Fruit fly (Drosophila melanogaster) whole organism, embryonic: ENCODE results near the gene unc79.

Source experiments
- Atf6 ChIP-seq: fragments of 200-800 bp; sonication (Bioruptor generic); IDR thresholded peaks from 2 replicates; pipeline ENCODE4 v1.3.6; 2022; ENCODE audit warnings: missing biosample characterization, missing genetic modification characterization
- Bgb ChIP-seq: fragments of 200-800 bp; sonication (Bioruptor generic); IDR thresholded peaks from 2 replicates; pipeline ENCODE4 v1.3.6; 2022; ENCODE audit warnings: missing biosample characterization, missing genetic modification characterization; ENCODE audit not compliant: partially characterized antibody
- CG10274 ChIP-seq: fragments of 200-800 bp; sonication (Bioruptor generic); optimal IDR thresholded peaks from 3 replicates; lab custom pipeline; 2017; ENCODE audit warnings: missing biosample characterization, mild to moderate bottlenecking, missing genetic modification characterization
- CG11247 ChIP-seq: fragments of 200-800 bp; sonication (Bioruptor generic); IDR thresholded peaks from 2 replicates; pipeline ENCODE4 v1.3.6; 2022; ENCODE audit warnings: missing biosample characterization, missing genetic modification characterization
- CG12236 ChIP-seq: fragments of 200-800 bp; sonication (Bioruptor generic); optimal IDR thresholded peaks from 2 replicates; lab custom pipeline; 2016; ENCODE audit warnings: missing biosample characterization, missing genetic modification characterization
- CG12299 ChIP-seq: fragments of 200-800 bp; sonication (Bioruptor generic); optimal IDR thresholded peaks from 2 replicates; lab custom pipeline; 2018; ENCODE audit warnings: missing biosample characterization, mild to moderate bottlenecking, missing genetic modification characterization
- CG12391 ChIP-seq: fragments of 200-800 bp; sonication (Bioruptor generic); optimal IDR thresholded peaks from 3 replicates; lab custom pipeline; 2018; ENCODE audit warnings: missing biosample characterization, mild to moderate bottlenecking, missing genetic modification characterization, moderate library complexity
- CG12659 ChIP-seq: fragments of 200-800 bp; sonication (Bioruptor generic); optimal IDR thresholded peaks from 3 replicates; lab custom pipeline; 2017; ENCODE audit warnings: mild to moderate bottlenecking, missing biosample characterization, missing genetic modification reagents, missing genetic modification characterization
- CG12769 ChIP-seq: fragments of 200-800 bp; sonication (Bioruptor generic); optimal IDR thresholded peaks from 2 replicates; lab custom pipeline; 2019; ENCODE audit warnings: missing biosample characterization, mild to moderate bottlenecking, missing genetic modification characterization, moderate library complexity
- CG13894 ChIP-seq: fragments of 200-800 bp; sonication (Bioruptor generic); optimal IDR thresholded peaks from 3 replicates; lab custom pipeline; 2018; ENCODE audit warnings: missing biosample characterization, mild to moderate bottlenecking, missing genetic modification characterization, moderate library complexity
- CG14965 ChIP-seq: fragments of 200-800 bp; sonication (Bioruptor generic); optimal IDR thresholded peaks from 2 replicates; lab custom pipeline; 2016; ENCODE audit warnings: missing biosample characterization, missing genetic modification characterization, borderline replicate concordance
- CG15269 ChIP-seq: fragments of 200-800 bp; sonication (Bioruptor generic); optimal IDR thresholded peaks from 2 replicates; lab custom pipeline; 2018; ENCODE audit warnings: missing biosample characterization, mild to moderate bottlenecking, missing genetic modification characterization, moderate library complexity
- CG16863 ChIP-seq: fragments of 200-800 bp; sonication (Bioruptor generic); optimal IDR thresholded peaks from 3 replicates; lab custom pipeline; 2016; ENCODE audit warnings: missing biosample characterization, missing genetic modification characterization
- CG17186 ChIP-seq: fragments of 200-800 bp; sonication (Bioruptor generic); optimal IDR thresholded peaks from 3 replicates; lab custom pipeline; 2017; ENCODE audit warnings: missing biosample characterization, missing genetic modification reagents, missing genetic modification characterization
- CG17802 ChIP-seq: fragments of 200-800 bp; sonication (Bioruptor generic); optimal IDR thresholded peaks from 2 replicates; lab custom pipeline; 2018; ENCODE audit warnings: missing biosample characterization, mild to moderate bottlenecking, missing genetic modification characterization, moderate library complexity
- CG18011 ChIP-seq: fragments of 200-800 bp; sonication (Bioruptor generic); optimal IDR thresholded peaks from 2 replicates; lab custom pipeline; 2017; ENCODE audit warnings: missing biosample characterization, missing genetic modification characterization, mild to moderate bottlenecking, moderate library complexity, missing genotype
- CG18764 ChIP-seq: fragments of 200-800 bp; sonication (Bioruptor generic); optimal IDR thresholded peaks from 3 replicates; lab custom pipeline; 2016; ENCODE audit warnings: missing biosample characterization, missing genetic modification characterization
- CG2678 ChIP-seq: fragments of 200-800 bp; sonication (Bioruptor generic); optimal IDR thresholded peaks from 3 replicates; lab custom pipeline; 2019; ENCODE audit warnings: missing biosample characterization, mild to moderate bottlenecking, missing genetic modification characterization, moderate library complexity
- CG2889 ChIP-seq: fragments of 200-800 bp; sonication (Bioruptor generic); IDR thresholded peaks from 3 replicates; pipeline ENCODE4 v1.3.6; 2022; ENCODE audit warnings: missing biosample characterization, missing genetic modification characterization
- CG30403 ChIP-seq: fragments of 200-800 bp; sonication (Bioruptor generic); optimal IDR thresholded peaks from 3 replicates; lab custom pipeline; 2016; ENCODE audit warnings: missing biosample characterization, missing genetic modification characterization
- CG31441 ChIP-seq: fragments of 200-800 bp; sonication (Bioruptor generic); IDR thresholded peaks from 2 replicates; pipeline ENCODE4 v1.3.6; 2022; ENCODE audit warnings: missing biosample characterization, missing genetic modification characterization
- CG4617 ChIP-seq: fragments of 200-800 bp; sonication (Bioruptor generic); optimal IDR thresholded peaks from 3 replicates; lab custom pipeline; 2016; ENCODE audit warnings: missing biosample characterization, missing genetic modification characterization, borderline replicate concordance
- CG6254 ChIP-seq: fragments of 200-800 bp; sonication (Bioruptor generic); optimal IDR thresholded peaks from 3 replicates; lab custom pipeline; 2017; ENCODE audit warnings: mild to moderate bottlenecking, missing biosample characterization, missing genetic modification reagents, missing genetic modification characterization
- CG6683 ChIP-seq: fragments of 200-800 bp; sonication (Bioruptor generic); optimal IDR thresholded peaks from 2 replicates; lab custom pipeline; 2017; ENCODE audit warnings: missing biosample characterization, mild to moderate bottlenecking, missing genetic modification characterization, missing genetic modification reagents
- CG6791 ChIP-seq: fragments of 200-800 bp; sonication (Bioruptor generic); IDR thresholded peaks from 3 replicates; pipeline ENCODE4 v1.3.6; 2022; ENCODE audit warnings: missing biosample characterization, missing genetic modification characterization; ENCODE audit not compliant: partially characterized antibody
- CG8359 ChIP-seq: fragments of 200-800 bp; sonication (Bioruptor generic); optimal IDR thresholded peaks from 2 replicates; lab custom pipeline; 2017; ENCODE audit warnings: missing biosample characterization, mild to moderate bottlenecking, missing genetic modification characterization, borderline replicate concordance
- CG8924 ChIP-seq: fragments of 200-800 bp; optimal IDR thresholded peaks from 3 replicates; lab custom pipeline; 2019; ENCODE audit warnings: missing biosample characterization, mild to moderate bottlenecking, missing genetic modification characterization, moderate library complexity
- CG9215 ChIP-seq: fragments of 200-800 bp; sonication (Bioruptor generic); IDR thresholded peaks from 2 replicates; pipeline ENCODE4 v1.3.6; 2022; ENCODE audit warnings: missing biosample characterization, missing genetic modification characterization
- Eip74EF ChIP-seq, 2 experiments: fragments of 200-800 bp in 1 of 2; fragments of >200 bp in 1 of 2; sonication (Bioruptor generic) in 1 of 2; optimal IDR thresholded peaks; 2 replicates each; lab custom pipeline; 2017 to 2019; ENCODE audit warnings: missing biosample characterization in 2 of 2, missing genetic modification characterization in 2 of 2, mild to moderate bottlenecking in 1 of 2, moderate library complexity in 1 of 2
- HHEX ChIP-seq: fragments of 200-800 bp; sonication (Bioruptor generic); optimal IDR thresholded peaks from 3 replicates; lab custom pipeline; 2017; ENCODE audit warnings: missing biosample characterization, mild to moderate bottlenecking, missing genetic modification characterization, missing genetic modification reagents
- HLH54F ChIP-seq: fragments of 200-800 bp; sonication (Bioruptor generic); optimal IDR thresholded peaks from 3 replicates; lab custom pipeline; 2016; ENCODE audit warnings: missing biosample characterization, missing genetic modification characterization
- Lim3 ChIP-seq: fragments of 200-800 bp; sonication (Bioruptor generic); IDR thresholded peaks from 2 replicates; pipeline ENCODE4 v1.3.6; 2022; ENCODE audit warnings: missing biosample characterization, missing genetic modification characterization
- NFAT ChIP-seq: fragments of 200-800 bp; sonication (Bioruptor generic); IDR thresholded peaks from 2 replicates; pipeline ENCODE4 v1.3.6; 2022; ENCODE audit warnings: missing biosample characterization, missing genetic modification characterization
- Poxn ChIP-seq: fragments of 200-800 bp; sonication (Bioruptor generic); IDR thresholded peaks from 2 replicates; pipeline ENCODE4 v1.3.6; 2022; ENCODE audit warnings: missing biosample characterization, missing genetic modification characterization
- Tbp ChIP-seq: fragments of >200 bp; optimal IDR thresholded peaks from 2 replicates; lab custom pipeline; 2018; ENCODE audit warnings: missing biosample characterization, missing genetic modification characterization
- cg ChIP-seq: fragments of 200-800 bp; sonication (Bioruptor generic); optimal IDR thresholded peaks from 3 replicates; lab custom pipeline; 2019; ENCODE audit warnings: missing biosample characterization, mild to moderate bottlenecking, missing genetic modification characterization, moderate library complexity
- exex ChIP-seq: fragments of 200-800 bp; sonication (Bioruptor generic); optimal IDR thresholded peaks from 4 replicates; lab custom pipeline; 2018; ENCODE audit warnings: missing biosample characterization, mild to moderate bottlenecking, missing genetic modification characterization, moderate library complexity
- fru ChIP-seq: fragments of >200 bp; optimal IDR thresholded peaks from 2 replicates; lab custom pipeline; 2017
- gsb-n ChIP-seq: fragments of 200-800 bp; sonication (Bioruptor generic); optimal IDR thresholded peaks from 3 replicates; lab custom pipeline; 2018; ENCODE audit warnings: missing biosample characterization, mild to moderate bottlenecking, missing genetic modification characterization
- gt ChIP-seq: fragments of 200-800 bp; sonication (Bioruptor generic); IDR thresholded peaks from 2 replicates; pipeline ENCODE4 v1.3.6; 2022; ENCODE audit warnings: missing biosample characterization, missing genetic modification characterization
- hb ChIP-seq: fragments of 200-800 bp; sonication (Bioruptor generic); IDR thresholded peaks from 3 replicates; pipeline ENCODE4 v1.3.6; 2022; ENCODE audit warnings: missing biosample characterization, missing genetic modification characterization; ENCODE audit not compliant: partially characterized antibody
- her ChIP-seq: fragments of 200-800 bp; sonication (Bioruptor generic); optimal IDR thresholded peaks from 2 replicates; lab custom pipeline; 2016; ENCODE audit warnings: missing biosample characterization, missing genetic modification characterization
- klu ChIP-seq: fragments of 200-800 bp; sonication (Bioruptor generic); IDR thresholded peaks from 2 replicates; pipeline ENCODE4 v1.3.6; 2022; ENCODE audit warnings: missing biosample characterization, missing genetic modification characterization
- kni ChIP-seq: fragments of 200-800 bp; sonication (Bioruptor generic); optimal IDR thresholded peaks from 3 replicates; lab custom pipeline; 2017; ENCODE audit warnings: mild to moderate bottlenecking, missing biosample characterization, missing genetic modification reagents, missing genetic modification characterization
- nerfin-2 ChIP-seq: fragments of 200-800 bp; sonication (Bioruptor generic); IDR thresholded peaks from 2 replicates; pipeline ENCODE4 v1.3.6; 2022; ENCODE audit warnings: missing biosample characterization, missing genetic modification characterization; ENCODE audit not compliant: partially characterized antibody
- salm ChIP-seq: fragments of 200-800 bp; sonication (Bioruptor generic); optimal IDR thresholded peaks from 2 replicates; lab custom pipeline; 2018; ENCODE audit warnings: missing biosample characterization, mild to moderate bottlenecking, missing genetic modification characterization
- sc ChIP-seq, 3 experiments: fragments of >200 bp in 2 of 3; fragments of 200-800 bp in 1 of 3; sonication (Bioruptor generic) in 1 of 3; optimal IDR thresholded peaks; 2 replicates in 2 of 3; 3 replicates in 1 of 3; lab custom pipeline; 2017; ENCODE audit warnings: mild to moderate bottlenecking in 1 of 3, missing biosample characterization in 1 of 3, missing genetic modification characterization in 1 of 3, missing genetic modification reagents in 1 of 3
- shn ChIP-seq: fragments of 200-800 bp; sonication (Bioruptor generic); optimal IDR thresholded peaks from 3 replicates; lab custom pipeline; 2016; ENCODE audit warnings: missing biosample characterization, missing genetic modification characterization
- tgo ChIP-seq: fragments of 200-800 bp; sonication (Bioruptor generic); IDR thresholded peaks from 3 replicates; pipeline ENCODE4 v1.3.6; 2022; ENCODE audit warnings: missing biosample characterization, missing genetic modification characterization
- wor ChIP-seq: fragments of 200-800 bp; sonication (Bioruptor generic); IDR thresholded peaks from 2 replicates; pipeline ENCODE4 v1.3.6; 2022; ENCODE audit warnings: missing biosample characterization, missing genetic modification characterization

unc79 gene

DNA sequence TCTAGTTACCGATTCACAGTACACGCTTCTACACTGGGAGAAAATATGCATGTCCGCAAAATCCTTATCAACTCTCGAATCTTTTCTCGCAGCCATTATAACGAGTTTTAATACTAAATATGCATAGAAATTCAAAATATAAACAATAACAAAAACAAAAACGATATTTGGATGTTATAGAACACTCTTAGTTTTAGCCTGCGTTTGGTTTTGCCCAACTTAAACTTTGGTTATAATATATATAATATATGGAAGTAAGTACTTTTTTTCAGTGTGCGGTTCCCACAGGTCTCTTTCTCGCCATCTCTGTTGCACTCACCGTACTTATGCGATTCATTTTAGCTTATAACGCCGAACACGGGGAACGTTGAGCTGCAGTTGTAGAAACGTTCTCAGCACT is 34.2 kb downstream of the unc79 start, which contains the start of gene cry (continued):
- TF ChIP-seq CG9215 (GFP tag; lab: Robert Waterston, UW): 0 out of 2 replicates have a peak, but pooled peaks have one; percentile 14
- peak; percentile 53 for TF ChIP-seq wor (GFP tag; lab: Robert Waterston, UW)
- no peak for TF ChIP-seq CG12236 (GFP tag; lab: Kevin White, UChicago)
- no peak for TF ChIP-seq CG2889 (GFP tag; lab: Robert Waterston, UW)
- TF ChIP-seq nerfin-2 (GFP tag; lab: Robert Waterston, UW): no peak
- peak; percentile 40 for TF ChIP-seq gsb-n (tag; lab: Kevin White, UChicago)
- no peak for TF ChIP-seq Lim3 (GFP tag; lab: Robert Waterston, UW)
- TF ChIP-seq cg (GFP tag; lab: Kevin White, UChicago): peak; percentile 11
- no peak for TF ChIP-seq sc (optimal IDR thresholded peaks at IDR 0.05; lab: Kevin White, UChicago)
- TF ChIP-seq sc (GFP tag; optimal IDR thresholded peaks at IDR 0.05; lab: Kevin White, UChicago): peak; percentile 67
- no peak for TF ChIP-seq Poxn (GFP tag; lab: Robert Waterston, UW)
- TF ChIP-seq CG17802 (tag; lab: Kevin White, UChicago): peak; percentile 26
- TF ChIP-seq CG17186 (GFP tag; lab: Kevin White, UChicago): no peak
- peak; percentile 19 for TF ChIP-seq HHEX (GFP tag; lab: Kevin White, UChicago)
- no peak for TF ChIP-seq salm (tag; lab: Kevin White, UChicago)
- TF ChIP-seq CG31441 (GFP tag; lab: Robert Waterston, UW): peak; percentile 77; the same call in 1 of the 2 replicates
- no peak for TF ChIP-seq CG14965 (GFP tag; lab: Kevin White, UChicago)
- peak; percentile 60 for TF ChIP-seq CG30403 (GFP tag; lab: Kevin White, UChicago)
- TF ChIP-seq fru (lab: Kevin White, UChicago): no peak
- TF ChIP-seq CG6254 (GFP tag; lab: Kevin White, UChicago): peak; percentile 32
- TF ChIP-seq Tbp (GFP tag; lab: Kevin White, UChicago): no peak
- TF ChIP-seq CG2678: peak; percentile 73
- no peak for TF ChIP-seq CG12299 (tag; lab: Kevin White, UChicago)
- TF ChIP-seq tgo (GFP tag; lab: Robert Waterston, UW): peak; percentile 37; the same call in 1 of the 3 replicates
- no peak for TF ChIP-seq HLH54F
- peak; percentile 28 for TF ChIP-seq CG18764
- TF ChIP-seq Atf6 (GFP tag; lab: Robert Waterston, UW): no peak
- TF ChIP-seq klu (GFP tag; lab: Robert Waterston, UW): no peak
- no peak for TF ChIP-seq CG12769 (tag; lab: Kevin White, UChicago)
- no peak for TF ChIP-seq hb (GFP tag; lab: Robert Waterston, UW)
- TF ChIP-seq Bgb (GFP tag; lab: Robert Waterston, UW): no peak
- no peak for TF ChIP-seq Eip74EF (GFP tag; optimal IDR thresholded peaks at IDR 0.05; lab: Kevin White, UChicago)
- no peak for TF ChIP-seq kni (GFP tag; lab: Kevin White, UChicago)
- no peak for TF ChIP-seq CG11247
- TF ChIP-seq CG16863 (GFP tag; lab: Kevin White, UChicago): no peak
- TF ChIP-seq NFAT (GFP tag; lab: Robert Waterston, UW): no peak
- peak; percentile 24 for TF ChIP-seq CG12659 (GFP tag; lab: Kevin White, UChicago)
- no peak for TF ChIP-seq CG6791 (GFP tag; lab: Robert Waterston, UW)
- TF ChIP-seq CG6683 (GFP tag; lab: Kevin White, UChicago): no peak
- TF ChIP-seq CG15269 (tag; lab: Kevin White, UChicago): peak; percentile 51
- no peak for TF ChIP-seq her (GFP tag; lab: Kevin White, UChicago)
- TF ChIP-seq CG18011: no peak
- TF ChIP-seq exex (tag; lab: Kevin White, UChicago): no peak
- no peak for TF ChIP-seq CG4617 (GFP tag; lab: Kevin White, UChicago)
- TF ChIP-seq CG12391: peak; percentile 67
- TF ChIP-seq gt (GFP tag; lab: Robert Waterston, UW): no peak
- no peak for TF ChIP-seq CG10274 (GFP tag; lab: Kevin White, UChicago)
- no peak for TF ChIP-seq shn (GFP tag; lab: Kevin White, UChicago)
- no peak for TF ChIP-seq CG8924 (tag; lab: Kevin White, UChicago)
- peak; percentile 2 for TF ChIP-seq CG8359 (GFP tag; lab: Kevin White, UChicago)
- no peak for TF ChIP-seq CG13894 (tag; lab: Kevin White, UChicago)
